Fruit fly (Drosophila melanogaster) S2 (cell line): Measurements from ENCODE around the gene MED24.
"Not testable (repeated sequence)": the region's sequence is repeated elsewhere in the genome, so short reads cannot be mapped to it uniquely, and the experiment has no call there.

ENCODE experiments used
- CG8478 ChIP-seq: fragments of >200 bp; optimal IDR thresholded peaks from 2 replicates; lab custom pipeline; 2018
- CTCF ChIP-seq, 2 experiments: fragments of >200 bp; optimal IDR thresholded peaks; 2 replicates each; lab custom pipeline; 2018

MED24 gene

DNA sequence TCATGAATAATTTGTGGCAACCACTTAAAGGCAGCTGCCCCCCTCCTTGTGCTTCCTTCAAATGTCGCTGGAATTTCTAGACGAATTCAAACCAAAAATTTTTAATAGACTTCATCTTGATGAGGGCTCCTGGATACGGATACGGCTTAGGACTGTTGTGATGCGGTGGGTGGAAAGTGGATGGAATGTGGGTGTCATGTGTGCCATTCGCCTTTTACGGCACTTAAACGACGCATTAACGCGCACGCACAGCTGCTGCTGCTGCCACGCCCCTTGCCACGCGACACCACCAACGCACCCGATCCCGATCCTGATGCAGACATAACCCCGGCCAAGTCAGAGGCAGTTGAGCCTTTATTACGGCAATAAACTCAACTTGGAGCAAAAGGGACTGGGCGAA is 28.6 kb downstream of the MED24 start:
- TF ChIP-seq CTCF (optimal IDR thresholded peaks at IDR 0.05; lab: Kevin White, UChicago) (no peak), CG8478 (lab: Kevin White, UChicago) (no peak)

- TF ChIP-seq CG8478 (lab: Kevin White, UChicago) (no peak), CTCF (optimal IDR thresholded peaks at IDR 0.05; lab: Kevin White, UChicago) (no peak)
These were observed 30.8 kb downstream of the MED24 start, which contains the start of gene CG13678 for dm6 chr3L:8221835-8222234. Gene CG13678 (plus strand): TSS chr3L:8222141.

DNA sequence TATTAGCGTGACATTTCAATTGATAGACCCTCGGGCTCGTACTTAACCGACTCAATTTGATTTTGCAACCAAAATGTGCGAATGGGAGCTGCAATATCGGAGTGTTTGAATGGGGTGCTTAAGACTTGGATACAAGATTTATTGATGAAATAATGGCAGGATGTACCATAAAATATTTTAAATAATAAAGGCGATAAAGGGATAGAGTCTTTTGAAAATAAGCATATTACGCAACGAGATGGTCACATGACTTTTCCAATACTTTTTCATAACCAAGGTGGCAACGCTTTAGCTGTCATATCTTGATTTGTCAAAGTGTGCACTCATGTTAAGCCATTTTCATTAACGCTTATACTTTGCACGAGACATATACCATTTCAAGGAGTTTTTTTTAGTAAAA is 37.9 kb downstream of the MED24 start, which contains the start of gene eIF4E3:
Gene eIF4E3 (plus strand): TSS at position 301 of the 400 bp plus-strand sequence.
- no peak for TF ChIP-seq CG8478 (lab: Kevin White, UChicago)
- no peak for TF ChIP-seq CTCF (optimal IDR thresholded peaks at IDR 0.05; lab: Kevin White, UChicago)

- TF ChIP-seq CG8478 (lab: Kevin White, UChicago); CTCF (optimal IDR thresholded peaks at IDR 0.05; lab: Kevin White, UChicago): not testable (repeated sequence)
These were observed 47.3 kb downstream of the MED24 start, which contains the start of gene Dscam4 for dm6 chr3L:8238347-8238746. Gene Dscam4 (plus strand): TSS chr3L:8238647.

- no peak for TF ChIP-seq CG8478 (lab: Kevin White, UChicago)
These were observed 49.4 kb downstream of the MED24 start, which contains the start of gene CG7213 for dm6 chr3L:8240501-8240900. Gene CG7213 (minus strand): TSS chr3L:8240601.

DNA sequence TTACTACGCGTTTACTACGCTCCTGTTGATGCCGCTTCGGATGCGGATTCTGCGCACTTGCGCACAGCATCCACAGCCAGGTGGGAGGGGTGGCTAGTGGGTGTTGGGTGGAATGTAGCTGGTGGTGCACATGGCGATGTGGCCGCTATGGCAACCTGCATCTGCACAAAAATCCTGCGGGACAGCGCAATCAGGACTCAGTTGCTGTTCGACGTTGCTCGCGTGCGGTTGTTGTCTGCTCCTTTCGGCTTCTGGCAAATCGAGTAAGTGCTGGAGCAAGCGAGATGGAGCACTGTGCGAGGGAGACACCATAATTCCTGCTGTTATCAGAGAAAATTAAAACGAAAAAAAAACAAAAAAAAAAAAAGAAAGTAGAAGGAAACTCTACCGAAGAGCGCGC is 49.9 kb downstream of the MED24 start:
- TF ChIP-seq CG8478 (lab: Kevin White, UChicago): no peak
- no peak for TF ChIP-seq CTCF (optimal IDR thresholded peaks at IDR 0.05; lab: Kevin White, UChicago)
